Worm (Caenorhabditis elegans): ENCODE measurements around the gene lgc-54.

- no peak for TF ChIP-seq unc-62 (GFP tag; optimal IDR thresholded peaks at IDR 0.05)
- TF ChIP-seq Y55F3AM.14 (GFP tag; optimal IDR thresholded peaks at IDR 0.05): no peak
- no peak for TF ChIP-seq sma-9 (GFP tag; optimal IDR thresholded peaks at IDR 0.05)
- no peak for TF ChIP-seq sma-9 (tag; optimal IDR thresholded peaks at IDR 0.05)
- no peak for TF ChIP-seq lsy-2 (tag; optimal IDR thresholded peaks at IDR 0.05)
These were observed 4.0 kb downstream of the lgc-54 start, which contains the start of gene T15B7.1 for ce11 chrV:6842437-6842836.
